Fruit fly (Drosophila melanogaster): Measurements from ENCODE around the gene CG8840.

The CG8840 gene

DNA sequence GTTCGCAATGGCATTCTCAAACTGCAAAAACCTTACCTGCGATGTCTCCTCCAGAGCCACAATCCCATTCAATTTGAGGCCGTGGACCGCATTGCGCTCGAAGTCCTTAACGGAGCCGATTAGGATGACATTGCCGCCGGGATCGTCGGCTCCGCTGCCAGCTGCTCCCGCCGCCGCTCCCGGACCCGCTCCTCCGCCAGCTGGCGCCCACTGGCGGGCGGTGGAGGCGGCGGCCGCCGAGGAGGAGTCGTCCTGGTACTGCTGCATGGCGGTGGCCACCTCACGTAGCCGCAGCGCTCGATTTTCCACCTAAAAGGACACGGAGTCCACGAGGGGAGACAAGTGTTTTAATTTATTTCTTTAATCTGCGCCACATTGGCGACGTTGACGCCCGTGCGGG lies 2.6 kb upstream of the CG8840 start:
- TF ChIP-seq CG17801 (GFP tag; optimal IDR thresholded peaks at IDR 0.05; ENCODE audit: partially characterized antibody): no peak

DNA sequence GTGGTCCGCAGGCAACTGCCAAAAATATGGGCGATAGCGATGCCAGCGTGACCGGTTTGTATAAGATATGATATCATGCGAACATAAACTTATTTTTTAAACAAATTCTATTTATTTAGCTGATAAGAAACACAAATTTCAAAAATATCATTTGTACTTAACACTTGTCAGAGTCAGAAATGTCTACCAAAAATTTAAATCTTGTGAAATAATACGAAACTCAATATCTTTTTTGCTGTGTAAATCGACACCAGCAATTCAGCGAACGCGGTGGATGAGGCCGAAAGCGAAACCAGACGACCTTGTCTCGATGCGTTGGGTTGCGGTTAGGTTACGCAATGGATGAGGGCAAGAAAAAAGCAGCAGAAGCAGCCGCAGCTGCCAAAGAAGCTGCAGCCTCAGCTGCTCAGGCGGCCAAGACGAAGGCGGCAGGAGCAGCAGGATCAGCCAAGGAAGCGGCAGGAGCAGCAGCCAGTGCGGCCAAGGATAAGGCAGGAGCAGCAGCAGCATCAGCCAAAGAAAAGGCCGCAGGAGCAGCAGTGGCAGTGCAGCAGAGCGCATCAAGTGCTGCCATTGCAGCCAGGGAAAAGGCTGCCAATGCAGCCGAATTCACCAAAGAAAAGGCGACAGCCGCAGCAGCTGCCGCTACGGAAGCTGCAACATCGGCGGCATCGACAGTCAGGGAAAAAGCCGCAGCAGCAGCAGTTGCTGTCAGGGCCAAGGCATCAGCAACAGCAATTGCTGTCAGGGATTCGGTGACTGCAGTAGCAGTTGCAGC lies 6.4 kb downstream of the CG8840 start, which contains the start of gene CG31952:
CG31952 (plus strand) TSS at position 167 of the 778 bp plus-strand sequence.
- no peak for TF ChIP-seq CG17801 (GFP tag; optimal IDR thresholded peaks at IDR 0.05; ENCODE audit: partially characterized antibody)

DNA sequence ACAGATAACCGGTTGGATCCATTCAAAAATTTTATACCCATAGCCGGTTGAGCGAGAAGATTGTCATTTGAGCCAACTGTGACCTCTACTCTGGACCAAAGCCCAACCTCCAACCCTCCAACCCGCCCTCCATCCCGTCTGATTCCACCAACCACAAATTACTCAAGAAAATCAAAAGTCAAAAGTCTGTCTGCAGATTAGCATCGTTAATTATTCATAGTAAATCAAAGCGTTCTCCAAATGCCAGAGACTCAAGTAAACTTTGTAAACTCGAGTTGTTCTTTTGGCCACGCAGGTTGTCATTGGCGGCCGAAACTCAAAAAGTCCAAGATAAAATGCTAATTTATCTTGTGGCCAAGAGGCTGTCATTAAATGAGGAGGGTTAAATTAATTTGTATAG lies 7.3 kb downstream of the CG8840 start:
- no peak for TF ChIP-seq CG17801 (GFP tag; optimal IDR thresholded peaks at IDR 0.05; ENCODE audit: partially characterized antibody)

DNA sequence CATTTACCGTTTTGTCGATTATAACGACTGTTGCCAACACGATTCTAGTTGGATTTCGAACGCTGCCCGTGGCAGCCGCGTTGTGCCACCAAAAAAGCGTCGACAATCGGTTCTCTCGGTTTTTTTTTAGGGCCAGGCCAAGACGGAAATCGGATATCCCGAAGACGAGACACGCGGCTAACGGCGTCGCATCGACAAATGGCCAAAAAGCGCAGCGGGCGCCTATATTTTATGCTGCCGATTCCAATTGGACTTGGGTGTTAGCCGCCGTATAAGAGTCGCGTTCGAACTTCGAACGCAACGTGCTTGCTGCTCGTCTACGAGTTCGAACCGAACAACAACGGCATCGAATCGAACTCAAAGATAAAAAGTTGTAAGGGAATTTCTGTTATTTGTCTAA lies 12.4 kb downstream of the CG8840 start:
- TF ChIP-seq CG17801 (GFP tag; optimal IDR thresholded peaks at IDR 0.05; ENCODE audit: partially characterized antibody): no peak

DNA sequence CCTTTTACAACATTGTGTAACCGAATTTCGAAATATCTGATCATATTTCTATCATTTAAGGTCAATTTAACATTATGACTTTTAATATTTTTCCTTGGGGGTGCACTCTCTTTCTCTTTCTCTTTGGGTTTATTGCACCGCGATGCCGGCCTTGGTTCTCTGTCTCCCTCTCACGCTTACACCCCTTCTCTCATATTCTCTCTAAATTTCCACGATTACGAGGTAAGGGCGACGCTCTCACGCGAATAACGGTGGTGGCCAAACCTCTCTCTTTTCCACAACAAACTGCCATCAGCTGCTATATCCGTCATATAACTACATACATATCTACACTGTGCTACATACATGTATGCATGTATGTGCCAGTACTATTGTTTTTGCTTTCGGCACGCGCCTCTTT lies 15.6 kb downstream of the CG8840 start:
- TF ChIP-seq CG17801 (GFP tag; optimal IDR thresholded peaks at IDR 0.05; ENCODE audit: partially characterized antibody): no peak

DNA sequence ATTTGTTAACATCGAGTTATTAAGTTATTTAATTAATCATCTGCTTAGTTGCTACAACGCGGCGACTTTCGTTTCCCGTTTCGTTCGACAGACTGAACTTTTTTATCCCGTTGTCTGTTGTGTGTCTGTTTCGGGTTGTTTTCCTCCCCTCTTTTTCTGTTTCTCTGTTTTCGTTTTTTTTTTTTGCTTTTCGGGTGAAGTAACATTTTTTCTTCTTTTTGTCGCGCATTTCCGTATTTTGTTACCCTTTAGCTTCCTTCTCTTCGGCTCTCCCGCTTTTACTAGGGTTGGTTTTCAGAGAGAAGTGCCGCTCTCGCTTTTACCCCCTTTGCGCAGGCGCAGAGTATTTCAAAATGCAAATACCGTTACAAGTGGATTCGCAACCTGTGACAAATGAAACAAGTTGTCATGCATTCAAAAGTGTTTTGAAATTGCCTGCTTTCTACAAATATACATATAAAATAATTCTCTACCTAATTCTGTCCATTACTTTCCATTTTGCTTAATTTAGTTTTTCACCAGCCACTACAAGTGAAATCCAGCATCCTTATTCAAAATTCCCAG lies 16.4 kb downstream of the CG8840 start, which contains the start of gene Pgant2:
Pgant2 (minus strand) TSS at position 51 of the 564 bp plus-strand sequence.
- no peak for TF ChIP-seq CG17801 (GFP tag; optimal IDR thresholded peaks at IDR 0.05; ENCODE audit: partially characterized antibody)

DNA sequence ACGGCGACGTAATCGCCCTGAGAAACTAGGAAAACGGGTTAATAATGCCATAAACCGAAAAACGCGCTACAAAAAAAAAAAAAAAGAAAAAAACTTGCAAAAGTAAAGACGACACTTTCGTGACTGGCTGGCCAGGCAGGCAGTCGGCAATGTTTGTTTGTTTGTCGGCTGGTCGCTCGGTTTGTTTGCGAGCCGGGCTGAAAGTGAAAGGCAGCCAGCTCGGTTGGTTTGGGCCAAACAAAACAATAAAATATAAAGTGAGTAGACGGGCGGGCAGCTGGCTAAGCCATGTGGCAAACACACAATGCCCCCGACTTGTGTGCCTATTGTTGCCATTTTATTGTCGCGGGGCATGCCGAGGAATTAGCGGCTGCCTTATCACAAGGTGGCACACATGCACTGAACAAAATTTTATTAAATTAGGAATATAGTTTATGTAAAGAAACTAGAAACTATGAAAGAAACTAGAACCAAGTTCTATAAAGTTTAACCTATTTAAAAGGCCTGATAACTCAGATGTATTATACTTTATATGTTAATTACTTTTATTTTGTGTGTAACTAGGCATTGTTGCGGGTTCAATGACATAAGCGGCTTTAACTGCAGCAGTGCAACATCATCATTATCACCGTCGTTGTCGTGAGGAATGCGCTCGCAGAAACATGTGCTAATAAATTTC lies 18.2 kb downstream of the CG8840 start:
- no peak for TF ChIP-seq CG17801 (GFP tag; optimal IDR thresholded peaks at IDR 0.05; ENCODE audit: partially characterized antibody)

DNA sequence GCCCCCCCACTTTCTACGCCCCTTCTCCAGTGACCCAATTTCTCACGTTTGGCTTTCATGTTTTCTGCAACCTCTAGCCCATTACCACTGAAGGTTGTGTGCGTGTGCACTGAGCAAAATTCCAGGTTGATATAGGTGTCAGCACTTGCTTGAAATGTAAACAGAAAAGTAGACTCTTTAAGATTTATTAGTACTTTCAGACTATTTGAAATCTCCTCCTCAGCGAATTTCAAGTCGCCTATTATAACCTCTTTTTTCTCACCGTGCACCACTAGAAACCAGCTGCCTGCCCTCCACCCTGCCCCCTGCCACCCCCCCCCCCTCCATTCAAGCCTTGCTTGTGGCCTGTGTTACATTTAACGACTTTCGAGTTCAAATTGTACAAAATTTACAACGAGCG lies 24.7 kb downstream of the CG8840 start:
- TF ChIP-seq CG17801 (GFP tag; optimal IDR thresholded peaks at IDR 0.05; ENCODE audit: partially characterized antibody): no peak

DNA sequence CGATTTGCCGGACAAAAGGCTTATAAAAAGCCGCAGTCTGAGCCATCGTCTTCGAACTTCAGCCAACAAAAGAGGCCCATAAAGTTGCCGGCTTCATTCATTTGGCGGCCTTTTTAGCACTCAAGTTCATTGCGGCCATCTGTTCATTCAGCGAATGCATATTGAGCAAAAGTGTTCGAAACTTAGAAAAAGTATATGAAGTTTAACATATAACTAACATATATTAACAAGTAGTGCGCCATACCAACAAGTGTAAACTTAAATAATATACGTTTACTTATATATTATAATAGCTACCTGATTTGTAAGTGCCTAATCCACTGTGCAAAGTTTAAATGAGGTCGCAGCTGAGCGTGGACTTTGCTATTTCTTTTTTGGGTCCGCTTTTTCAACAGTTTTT lies 26.0 kb downstream of the CG8840 start:
- TF ChIP-seq CG17801 (GFP tag; optimal IDR thresholded peaks at IDR 0.05; ENCODE audit: partially characterized antibody): no peak

DNA sequence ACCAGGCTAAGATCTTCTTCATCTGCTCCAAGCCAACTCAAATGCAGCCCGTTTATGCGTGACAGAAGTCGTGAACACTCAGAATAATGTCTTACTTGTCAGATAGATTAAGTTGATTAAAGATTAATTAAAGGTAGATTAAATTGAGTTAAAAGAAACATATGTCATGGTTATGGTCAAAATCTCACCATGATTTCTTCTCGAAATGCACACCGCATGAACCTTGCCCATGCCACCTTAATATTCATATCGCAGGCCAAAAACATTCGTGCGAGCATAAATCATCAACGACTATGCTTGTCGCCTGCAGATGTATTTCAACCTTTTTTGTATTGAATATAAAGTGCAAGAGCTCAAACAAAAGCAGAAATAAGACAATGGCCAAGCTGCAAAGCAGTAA lies 26.7 kb downstream of the CG8840 start:
- no peak for TF ChIP-seq CG17801 (GFP tag; optimal IDR thresholded peaks at IDR 0.05; ENCODE audit: partially characterized antibody)

DNA sequence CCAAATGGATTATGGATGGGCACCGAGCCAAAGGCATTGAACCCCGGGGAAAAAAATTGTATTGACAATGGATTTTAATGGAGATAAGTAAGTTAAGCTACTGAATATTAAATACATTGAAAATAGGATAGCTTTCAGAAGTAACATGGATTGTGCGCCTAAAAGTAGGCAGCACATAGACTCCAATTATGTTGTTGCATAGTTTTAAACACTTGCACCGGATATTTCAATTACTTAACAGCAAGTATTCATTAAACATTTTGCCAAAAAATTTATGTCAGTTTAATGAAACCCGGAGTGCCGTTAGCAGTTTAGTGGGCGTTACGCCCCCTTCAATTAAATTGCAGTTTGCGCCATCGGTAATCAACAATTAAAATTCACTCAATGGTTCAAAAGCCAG lies 27.7 kb downstream of the CG8840 start:
- TF ChIP-seq CG17801 (GFP tag; optimal IDR thresholded peaks at IDR 0.05; ENCODE audit: partially characterized antibody): no peak

DNA sequence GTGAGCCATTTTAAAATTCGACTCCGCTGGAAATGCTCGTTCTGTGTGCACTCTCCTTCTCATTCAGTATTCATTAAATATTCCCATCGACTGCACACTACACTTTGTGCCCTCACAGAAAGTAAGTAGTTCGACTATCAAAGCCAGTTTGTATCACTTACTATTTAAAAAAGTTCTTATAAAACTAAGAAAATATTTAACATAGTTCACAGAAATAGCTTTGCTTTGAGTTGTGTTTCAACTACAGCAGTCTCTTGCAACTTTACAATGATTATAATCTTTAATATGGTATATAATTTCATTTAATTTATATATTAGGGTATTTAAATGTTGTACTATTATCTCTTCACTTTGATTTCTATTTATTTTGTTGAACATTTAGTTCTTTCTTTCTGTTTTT lies 29.1 kb downstream of the CG8840 start:
- TF ChIP-seq CG17801 (GFP tag; optimal IDR thresholded peaks at IDR 0.05; ENCODE audit: partially characterized antibody): no peak

DNA sequence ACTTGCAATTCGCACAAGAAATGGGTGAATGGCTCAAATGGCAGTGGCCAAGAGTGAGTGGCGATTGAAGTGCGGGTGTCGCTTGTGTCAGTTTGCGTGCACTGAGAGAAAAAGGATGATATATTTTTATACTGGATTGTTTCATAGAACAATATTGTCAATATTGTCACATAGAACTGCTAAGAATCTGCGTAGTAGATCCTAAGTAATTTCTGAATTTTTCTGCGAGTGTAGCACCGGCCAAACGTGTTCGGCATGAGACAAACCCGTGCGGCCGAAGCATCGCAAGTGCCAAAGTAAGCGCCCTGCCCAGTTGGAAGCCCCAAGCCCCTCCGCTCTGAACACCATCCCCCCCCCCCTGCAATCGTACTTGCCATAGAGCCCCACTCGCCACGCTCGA lies 30.0 kb downstream of the CG8840 start:
- TF ChIP-seq CG17801 (GFP tag; optimal IDR thresholded peaks at IDR 0.05; ENCODE audit: partially characterized antibody): no peak

DNA sequence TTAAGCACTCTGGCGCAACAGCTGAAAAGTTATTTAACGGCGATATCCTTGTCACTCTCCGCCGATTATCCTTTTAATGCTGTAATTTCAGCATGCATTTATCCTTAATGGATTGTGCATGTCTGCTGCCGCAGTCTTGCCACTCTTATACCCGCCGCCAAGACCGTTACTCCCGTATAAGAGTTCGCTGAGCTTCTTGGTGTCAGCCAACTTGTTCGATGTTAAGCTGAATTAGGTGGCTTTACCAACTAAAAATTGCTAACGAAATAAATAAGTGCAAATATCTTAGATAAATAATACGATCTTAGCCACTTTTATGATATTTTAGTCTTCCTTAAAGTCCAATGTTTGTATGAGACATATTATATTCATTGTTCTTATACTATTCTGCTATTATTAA lies 30.8 kb downstream of the CG8840 start:
- TF ChIP-seq CG17801 (GFP tag; optimal IDR thresholded peaks at IDR 0.05; ENCODE audit: partially characterized antibody): no peak

DNA sequence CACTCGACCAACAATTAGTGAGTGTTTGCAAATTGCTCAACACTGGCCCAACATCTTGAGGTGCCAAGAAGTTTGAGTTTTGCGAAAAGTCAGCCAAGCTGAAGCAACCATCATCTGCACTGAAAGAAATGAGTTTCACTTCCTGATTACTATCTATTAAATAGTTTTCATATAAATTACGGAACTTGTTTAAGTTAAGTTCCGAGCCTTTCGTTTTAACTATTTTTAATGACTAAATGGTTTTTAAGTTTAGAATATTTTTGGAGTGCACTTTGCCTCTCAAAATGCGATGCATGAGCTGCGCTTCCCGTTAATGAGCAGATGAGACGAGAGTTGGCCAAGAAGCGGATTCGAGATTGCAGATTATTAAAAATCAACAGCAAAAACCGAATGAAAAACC lies 31.3 kb downstream of the CG8840 start:
- TF ChIP-seq CG17801 (GFP tag; optimal IDR thresholded peaks at IDR 0.05; ENCODE audit: partially characterized antibody): no peak

DNA sequence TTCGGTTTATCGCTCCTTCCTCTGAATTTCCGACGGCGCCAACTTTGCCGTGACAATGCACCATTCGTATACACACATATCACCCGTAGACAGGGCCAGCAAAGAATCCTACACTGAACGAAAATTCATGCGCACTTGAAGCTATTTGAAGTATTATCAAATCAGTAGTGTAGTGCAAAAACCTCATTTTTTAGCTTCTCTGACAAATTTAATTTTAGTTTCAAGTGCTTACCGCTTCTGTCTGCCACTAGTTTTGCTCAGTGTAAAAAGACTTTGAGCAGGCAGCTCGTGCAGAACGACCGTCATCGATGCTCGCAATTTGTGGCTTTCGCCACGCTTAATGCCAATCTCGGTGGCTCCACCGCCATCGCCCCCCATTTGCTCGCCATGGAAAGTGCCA lies 34.4 kb downstream of the CG8840 start:
- no peak for TF ChIP-seq CG17801 (GFP tag; optimal IDR thresholded peaks at IDR 0.05; ENCODE audit: partially characterized antibody)
